Fruit fly (Drosophila melanogaster) whole organism, prepupa: ENCODE data around the gene CG12231.

ENCODE experiments used
- CG34406 ChIP-seq: fragments of 200-800 bp; sonication (Bioruptor generic); optimal IDR thresholded peaks from 3 replicates; lab custom pipeline; 2016; ENCODE audit warnings: missing biosample characterization, missing genetic modification characterization
- CG3919 ChIP-seq: fragments of 200-800 bp; sonication (Bioruptor generic); optimal IDR thresholded peaks from 3 replicates; lab custom pipeline; 2016; ENCODE audit warnings: missing biosample characterization, missing genetic modification characterization
- cyc ChIP-seq: fragments of 200-800 bp; sonication (Bioruptor generic); optimal IDR thresholded peaks from 3 replicates; lab custom pipeline; 2016; ENCODE audit warnings: missing biosample characterization, missing genetic modification characterization
- esn ChIP-seq: fragments of 200-800 bp; sonication (Bioruptor generic); optimal IDR thresholded peaks from 2 replicates; lab custom pipeline; 2016; ENCODE audit warnings: missing biosample characterization, mild to moderate bottlenecking, missing genetic modification characterization, moderate library complexity

DNA sequence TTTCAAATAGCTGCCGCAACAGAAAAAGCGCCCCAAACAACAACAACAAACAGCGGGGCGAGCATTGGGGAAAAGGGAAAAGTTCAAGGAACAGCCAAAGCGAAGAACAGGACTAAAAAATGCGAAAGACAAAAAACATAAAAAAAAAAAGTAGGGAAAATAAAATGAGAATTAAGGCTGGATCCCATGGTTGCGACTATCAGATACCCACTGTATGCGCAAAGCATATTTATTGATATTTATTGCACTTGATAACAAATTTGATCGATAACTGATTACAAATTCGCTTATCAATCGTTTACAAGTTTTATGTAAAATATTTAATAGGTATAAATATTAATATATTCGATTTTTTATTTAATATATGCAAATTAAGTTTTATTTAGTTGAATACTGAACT lies 18.0 kb upstream of the CG12231 start:
- TF ChIP-seq CG34406, result no peak
- TF ChIP-seq cyc, result no peak
- TF ChIP-seq CG3919, result no peak
- TF ChIP-seq esn, result no peak
